Worm (Caenorhabditis elegans): ENCODE data around the gene srbc-10.

DNA sequence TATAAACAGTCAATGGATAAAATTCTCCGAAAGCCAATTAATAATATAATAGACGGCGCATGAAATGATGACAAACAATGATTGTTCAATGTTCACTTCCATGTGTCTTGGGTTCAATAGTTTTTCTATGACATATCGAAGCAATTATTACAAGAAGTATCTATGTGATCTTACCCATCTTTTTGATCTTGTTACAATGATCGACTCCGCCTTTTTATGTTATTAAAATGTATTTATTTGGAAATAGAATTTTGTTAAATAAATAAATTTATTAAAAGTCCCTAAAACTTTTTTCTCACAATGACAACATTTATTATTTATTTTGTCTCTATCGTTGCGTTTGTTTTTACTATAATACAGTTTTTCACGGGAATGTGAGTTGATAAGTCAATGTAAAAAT lies 37.0 kb upstream of the srbc-10 start, which contains the start of gene swt-2:
- no peak for TF ChIP-seq unc-62 (GFP tag; optimal IDR thresholded peaks at IDR 0.05 in 1 of 2)
- TF ChIP-seq unc-62 (tag; optimal IDR thresholded peaks at IDR 0.05) = no peak
- TF ChIP-seq mdl-1 (tag; optimal IDR thresholded peaks at IDR 0.05) = no peak
- no peak for TF ChIP-seq hmg-1.1 (GFP tag; IDR thresholded peaks at IDR 0.05)
- TF ChIP-seq ztf-11 (tag; optimal IDR thresholded peaks at IDR 0.05) = no peak
